Fruit fly (Drosophila melanogaster) whole organism, embryonic: ENCODE results near the gene niki.

Experiments
- BtbVII ChIP-seq: fragments of 200-800 bp; sonication (Bioruptor generic); optimal IDR thresholded peaks from 3 replicates; lab custom pipeline; 2017; ENCODE audit warnings: missing biosample characterization, mild to moderate bottlenecking, missing genetic modification characterization
- Bteb2 ChIP-seq: fragments of 200-800 bp; sonication (Bioruptor generic); optimal IDR thresholded peaks from 2 replicates; lab custom pipeline; 2016; ENCODE audit warnings: missing biosample characterization, missing genetic modification characterization
- CG10979 ChIP-seq: fragments of 200-800 bp; sonication (Bioruptor generic); optimal IDR thresholded peaks from 2 replicates; lab custom pipeline; 2018; ENCODE audit warnings: missing biosample characterization, mild to moderate bottlenecking, missing genetic modification characterization, moderate library complexity
- CG11723 ChIP-seq: fragments of 200-800 bp; sonication (Bioruptor generic); optimal IDR thresholded peaks from 2 replicates; lab custom pipeline; 2017; ENCODE audit warnings: missing biosample characterization, mild to moderate bottlenecking, missing genetic modification characterization
- CG12071 ChIP-seq: fragments of 200-800 bp; sonication (Bioruptor generic); optimal IDR thresholded peaks from 3 replicates; lab custom pipeline; 2018; ENCODE audit warnings: missing biosample characterization, mild to moderate bottlenecking, missing genetic modification characterization
- CG1233 ChIP-seq: fragments of 200-800 bp; sonication (Bioruptor generic); optimal IDR thresholded peaks from 4 replicates; lab custom pipeline; 2018; ENCODE audit warnings: missing biosample characterization, mild to moderate bottlenecking, missing genetic modification characterization
- CG15011 ChIP-seq: fragments of 200-800 bp; sonication (Bioruptor generic); optimal IDR thresholded peaks from 3 replicates; lab custom pipeline; 2018; ENCODE audit warnings: missing biosample characterization, mild to moderate bottlenecking, missing genetic modification characterization
- CG15514 ChIP-seq: fragments of 200-800 bp; sonication (Bioruptor generic); optimal IDR thresholded peaks from 3 replicates; lab custom pipeline; 2017; ENCODE audit warnings: missing biosample characterization, missing genetic modification characterization, mild to moderate bottlenecking, moderate library complexity, missing genetic modification reagents
- CG17359 ChIP-seq: fragments of 200-800 bp; sonication (Bioruptor generic); optimal IDR thresholded peaks from 3 replicates; lab custom pipeline; 2018; ENCODE audit warnings: missing biosample characterization, mild to moderate bottlenecking, missing genetic modification characterization, moderate library complexity
- CG17385 ChIP-seq: fragments of 200-800 bp; sonication (Bioruptor generic); optimal IDR thresholded peaks from 3 replicates; lab custom pipeline; 2018; ENCODE audit warnings: missing biosample characterization, mild to moderate bottlenecking, missing genetic modification characterization
- CG2116 ChIP-seq: fragments of 200-800 bp; sonication (Bioruptor generic); optimal IDR thresholded peaks from 3 replicates; lab custom pipeline; 2018; ENCODE audit warnings: missing biosample characterization, mild to moderate bottlenecking, missing genetic modification characterization
- CG31224 ChIP-seq: fragments of 200-800 bp; sonication (Bioruptor generic); IDR thresholded peaks from 2 replicates; pipeline ENCODE4 v1.3.6; 2022; ENCODE audit warnings: missing biosample characterization, missing genetic modification characterization
- CG3163 ChIP-seq: fragments of 200-800 bp; sonication (Bioruptor generic); optimal IDR thresholded peaks from 3 replicates; lab custom pipeline; 2016; ENCODE audit warnings: missing biosample characterization, missing genetic modification characterization
- CG3995 ChIP-seq: fragments of 200-800 bp; sonication (Bioruptor generic); optimal IDR thresholded peaks from 3 replicates; lab custom pipeline; 2016; ENCODE audit warnings: missing biosample characterization, missing genetic modification characterization
- CG4707 ChIP-seq: fragments of 200-800 bp; sonication (Bioruptor generic); optimal IDR thresholded peaks from 2 replicates; lab custom pipeline; 2018; ENCODE audit warnings: missing biosample characterization, mild to moderate bottlenecking, missing genetic modification characterization, moderate library complexity
- CG4820 ChIP-seq: fragments of 200-800 bp; sonication (Bioruptor generic); optimal IDR thresholded peaks from 3 replicates; lab custom pipeline; 2016; ENCODE audit warnings: missing biosample characterization, missing genetic modification characterization
- CG6654 ChIP-seq: fragments of 200-800 bp; sonication (Bioruptor generic); optimal IDR thresholded peaks from 2 replicates; lab custom pipeline; 2017; ENCODE audit warnings: missing biosample characterization, mild to moderate bottlenecking, missing genetic modification characterization
- CG6683 ChIP-seq: fragments of 200-800 bp; sonication (Bioruptor generic); optimal IDR thresholded peaks from 2 replicates; lab custom pipeline; 2017; ENCODE audit warnings: missing biosample characterization, mild to moderate bottlenecking, missing genetic modification characterization, missing genetic modification reagents
- CG6813 ChIP-seq: fragments of 200-800 bp; sonication (Bioruptor generic); optimal IDR thresholded peaks from 2 replicates; lab custom pipeline; 2017; ENCODE audit warnings: missing biosample characterization, missing genetic modification characterization, mild to moderate bottlenecking, moderate library complexity, missing genetic modification reagents
- CG7745 ChIP-seq: fragments of 200-800 bp; sonication (Bioruptor generic); optimal IDR thresholded peaks from 2 replicates; lab custom pipeline; 2018; ENCODE audit warnings: missing biosample characterization, mild to moderate bottlenecking, missing genetic modification characterization, moderate library complexity
- CG7987 ChIP-seq: fragments of 200-800 bp; sonication (Bioruptor generic); optimal IDR thresholded peaks from 2 replicates; lab custom pipeline; 2018; ENCODE audit warnings: missing biosample characterization, mild to moderate bottlenecking, missing genetic modification characterization, moderate library complexity
- CG9932 ChIP-seq: fragments of 200-800 bp; sonication (Bioruptor generic); IDR thresholded peaks from 2 replicates; pipeline ENCODE4 v1.3.6; 2022; ENCODE audit warnings: missing biosample characterization, missing genetic modification characterization
- CoRest ChIP-seq: fragments of 200-800 bp; sonication (Bioruptor generic); optimal IDR thresholded peaks from 3 replicates; lab custom pipeline; 2018; ENCODE audit warnings: missing biosample characterization, mild to moderate bottlenecking, missing genetic modification characterization, moderate library complexity
- D19A ChIP-seq: fragments of 200-800 bp; optimal IDR thresholded peaks from 3 replicates; lab custom pipeline; 2019; ENCODE audit warnings: missing biosample characterization, mild to moderate bottlenecking, missing genetic modification characterization, moderate library complexity
- E2f2 ChIP-seq: fragments of 200-800 bp; sonication (Bioruptor generic); IDR thresholded peaks from 2 replicates; pipeline ENCODE4 v1.3.6; 2022; ENCODE audit warnings: missing biosample characterization, missing genetic modification characterization
- GATAe ChIP-seq: fragments of 200-800 bp; sonication (Bioruptor generic); conservative IDR thresholded peaks from 2 replicates; pipeline ENCODE4 v1.3.6; 2022; ENCODE audit warnings: missing biosample characterization, missing genetic modification characterization
- Gsc ChIP-seq: fragments of 200-800 bp; sonication (Bioruptor generic); IDR thresholded peaks from 2 replicates; pipeline ENCODE4 v1.3.6; 2022; ENCODE audit warnings: missing biosample characterization, missing genetic modification characterization
- H2.0 ChIP-seq: fragments of 200-800 bp; sonication (Bioruptor generic); IDR thresholded peaks from 2 replicates; pipeline ENCODE4 v1.3.6; 2022; ENCODE audit warnings: missing biosample characterization, missing genetic modification characterization
- HmgZ ChIP-seq: fragments of 200-800 bp; sonication (Bioruptor generic); optimal IDR thresholded peaks from 2 replicates; lab custom pipeline; 2018; ENCODE audit warnings: missing biosample characterization, mild to moderate bottlenecking, missing genetic modification characterization
- Hsf ChIP-seq: fragments of 200-800 bp; sonication (Bioruptor generic); optimal IDR thresholded peaks from 3 replicates; lab custom pipeline; 2016; ENCODE audit warnings: missing biosample characterization, missing genetic modification characterization
- PHDP ChIP-seq: fragments of 200-800 bp; sonication (Bioruptor generic); optimal IDR thresholded peaks from 3 replicates; lab custom pipeline; 2018; ENCODE audit warnings: missing biosample characterization, mild to moderate bottlenecking, missing genetic modification characterization, moderate library complexity
- Xrp1 ChIP-seq: fragments of 200-800 bp; sonication (Bioruptor generic); IDR thresholded peaks from 2 replicates; pipeline ENCODE4 v1.3.6; 2022; ENCODE audit warnings: missing biosample characterization, missing genetic modification characterization
- ato ChIP-seq: fragments of 200-800 bp; sonication (Bioruptor generic); IDR thresholded peaks from 2 replicates; pipeline ENCODE4 v1.3.6; 2022; ENCODE audit warnings: missing biosample characterization, missing genetic modification characterization; ENCODE audit not compliant: partially characterized antibody
- chif ChIP-seq, 2 experiments: fragments of 200-800 bp; sonication (Bioruptor generic); optimal IDR thresholded peaks; 3 replicates each; lab custom pipeline; 2016; ENCODE audit warnings: missing biosample characterization in 2 of 2, missing genetic modification characterization in 2 of 2
- corto ChIP-seq: fragments of 200-800 bp; sonication (Bioruptor generic); optimal IDR thresholded peaks from 2 replicates; lab custom pipeline; 2016; ENCODE audit warnings: missing biosample characterization, mild to moderate bottlenecking, missing genetic modification characterization, moderate library complexity
- crol ChIP-seq: fragments of 200-800 bp; sonication (Bioruptor generic); IDR thresholded peaks from 2 replicates; pipeline ENCODE4 v1.3.6; 2022; ENCODE audit warnings: missing biosample characterization, missing genetic modification characterization
- da ChIP-seq: fragments of 200-800 bp; sonication (Bioruptor generic); optimal IDR thresholded peaks from 2 replicates; lab custom pipeline; 2016; ENCODE audit warnings: missing biosample characterization, missing genetic modification characterization
- gro ChIP-seq: fragments of 200-800 bp; sonication (Bioruptor generic); optimal IDR thresholded peaks from 2 replicates; lab custom pipeline; 2016; ENCODE audit warnings: missing biosample characterization, missing genetic modification characterization
- h ChIP-seq: fragments of >200 bp; optimal IDR thresholded peaks from 2 replicates; lab custom pipeline; 2017
- ken ChIP-seq: fragments of 200-800 bp; sonication (Bioruptor generic); IDR thresholded peaks from 3 replicates; pipeline ENCODE4 v1.3.6; 2022; ENCODE audit warnings: missing biosample characterization, missing genetic modification characterization
- nerfin-2 ChIP-seq: fragments of 200-800 bp; sonication (Bioruptor generic); IDR thresholded peaks from 2 replicates; pipeline ENCODE4 v1.3.6; 2022; ENCODE audit warnings: missing biosample characterization, missing genetic modification characterization; ENCODE audit not compliant: partially characterized antibody
- prd ChIP-seq, 3 experiments: fragments of >200 bp in 2 of 3; fragments of 200-800 bp in 1 of 3; sonication (Bioruptor generic) in 1 of 3; optimal IDR thresholded peaks in 2 of 3; IDR thresholded peaks in 1 of 3; 2 replicates in 2 of 3; 3 replicates in 1 of 3; pipeline versions ENCODE4 v1.3.6 to Lab custom; 2017 to 2022; ENCODE audit warnings: missing biosample characterization in 1 of 3, missing genetic modification characterization in 1 of 3
- sd ChIP-seq: fragments of 200-800 bp; sonication (Bioruptor generic); optimal IDR thresholded peaks from 3 replicates; lab custom pipeline; 2018; ENCODE audit warnings: missing biosample characterization, mild to moderate bottlenecking, missing genetic modification characterization, moderate library complexity
- sens ChIP-seq: fragments of 200-800 bp; sonication (Bioruptor generic); peaks from one replicate; lab custom pipeline; 2016; ENCODE audit warnings: missing biosample characterization, missing genetic modification characterization
- sob ChIP-seq: fragments of 200-800 bp; sonication (Bioruptor generic); IDR thresholded peaks from 2 replicates; pipeline ENCODE4 v1.3.6; 2022; ENCODE audit warnings: missing biosample characterization, missing genetic modification characterization
- sr ChIP-seq: fragments of 200-800 bp; sonication (Bioruptor generic); IDR thresholded peaks from 3 replicates; pipeline ENCODE4 v1.3.6; 2022; ENCODE audit warnings: missing biosample characterization, missing genetic modification characterization
- sug ChIP-seq: fragments of 200-800 bp; optimal IDR thresholded peaks from 2 replicates; lab custom pipeline; 2019; ENCODE audit warnings: missing biosample characterization, mild to moderate bottlenecking, missing genetic modification characterization, moderate library complexity
- yki ChIP-seq: fragments of >200 bp; optimal IDR thresholded peaks from 3 replicates; lab custom pipeline; 2018
- zen2 ChIP-seq: fragments of 200-800 bp; sonication (Bioruptor generic); IDR thresholded peaks from 3 replicates; pipeline ENCODE4 v1.3.6; 2022; ENCODE audit warnings: missing biosample characterization, missing genetic modification characterization; ENCODE audit not compliant: partially characterized antibody
- zf30C ChIP-seq: fragments of 200-800 bp; sonication (Bioruptor generic); optimal IDR thresholded peaks from 3 replicates; lab custom pipeline; 2018; ENCODE audit warnings: missing biosample characterization, mild to moderate bottlenecking, missing genetic modification characterization

niki gene

DNA sequence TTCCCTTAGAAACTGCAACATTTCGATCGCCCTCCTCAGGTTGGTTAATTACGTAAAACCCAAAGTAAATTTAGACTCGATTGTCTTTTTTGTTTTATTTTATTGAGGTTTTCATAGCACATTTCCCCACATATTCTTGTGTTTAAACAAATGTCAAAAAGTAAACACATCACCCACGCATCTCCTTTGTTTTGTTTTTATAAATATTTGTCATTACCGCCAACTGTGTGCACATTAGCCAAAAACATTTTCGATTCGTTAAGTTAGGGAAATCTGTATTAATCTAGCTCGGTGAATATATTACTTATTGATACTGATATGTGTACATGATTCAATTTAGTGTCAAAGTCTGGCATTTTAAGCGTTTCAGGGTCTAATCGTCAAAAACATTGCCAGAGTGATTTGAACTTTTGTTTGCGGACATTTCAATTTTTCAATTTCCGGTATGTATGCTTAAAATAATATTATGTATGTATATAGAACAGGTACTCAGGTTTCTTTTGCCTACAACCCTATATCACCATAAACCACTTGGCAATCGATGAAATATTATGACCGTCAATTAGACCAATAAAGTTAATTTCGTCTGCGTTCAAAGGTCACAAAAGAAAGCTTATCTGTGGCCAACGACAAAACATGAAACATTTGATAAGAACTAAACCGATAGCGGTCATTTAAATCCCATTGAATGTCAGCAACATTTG lies 15.7 kb downstream of the niki start (continued):
- TF ChIP-seq GATAe (GFP tag; lab: Robert Waterston, UW), result no peak
- no peak for TF ChIP-seq Gsc (GFP tag; lab: Robert Waterston, UW)
- peak; percentile 26 for TF ChIP-seq HmgZ (tag; lab: Kevin White, UChicago)
- no peak for TF ChIP-seq corto (GFP tag; lab: Kevin White, UChicago)
- no peak for TF ChIP-seq CG31224
- TF ChIP-seq sob (GFP tag; lab: Robert Waterston, UW), result no peak
- TF ChIP-seq nerfin-2, result no peak
- TF ChIP-seq CG2116 (GFP tag; lab: Kevin White, UChicago), result peak; percentile 15
- TF ChIP-seq ken (GFP tag; lab: Robert Waterston, UW), result no peak
- TF ChIP-seq CG4820 (GFP tag; lab: Kevin White, UChicago), result no peak
- peak; percentile 44 for TF ChIP-seq sug (tag; lab: Kevin White, UChicago)
- peak; percentile 59 for TF ChIP-seq CG12071
- no peak for TF ChIP-seq zf30C
- no peak for TF ChIP-seq H2.0 (GFP tag; lab: Robert Waterston, UW)
- no peak for TF ChIP-seq CoRest (tag; lab: Kevin White, UChicago)
- TF ChIP-seq CG6654 (GFP tag; lab: Kevin White, UChicago), result no peak
- TF ChIP-seq E2f2, result no peak
- no peak for TF ChIP-seq yki (lab: Kevin White, UChicago)
- TF ChIP-seq sens (GFP tag; lab: Kevin White, UChicago), result peak; percentile 94
- TF ChIP-seq chif (GFP tag; optimal IDR thresholded peaks at IDR 0.05; lab: Kevin White, UChicago), result peak in 1 of 2 experiments; percentile 14
- TF ChIP-seq CG3995, result no peak
- TF ChIP-seq CG11723 (GFP tag; lab: Kevin White, UChicago), result no peak
- peak; percentile 71 for TF ChIP-seq CG7987 (GFP tag; lab: Kevin White, UChicago)
- peak; percentile 67 for TF ChIP-seq PHDP
- no peak for TF ChIP-seq prd (optimal IDR thresholded peaks at IDR 0.05; lab: Kevin White, UChicago)
- no peak for TF ChIP-seq prd (GFP tag; IDR thresholded peaks at IDR 0.05; lab: Robert Waterston, UW)
- peak; percentile 54 for TF ChIP-seq CG4707 (GFP tag; lab: Kevin White, UChicago)
- no peak for TF ChIP-seq CG9932 (GFP tag; lab: Robert Waterston, UW)
- TF ChIP-seq BtbVII (GFP tag; lab: Kevin White, UChicago), result peak; percentile 82
- TF ChIP-seq sr (GFP tag; lab: Robert Waterston, UW), result peak; percentile 29; the same call in 1 of the 3 replicates
- TF ChIP-seq ato, result no peak
- TF ChIP-seq CG6683 (GFP tag; lab: Kevin White, UChicago), result peak; percentile 43
- peak; percentile 17 for TF ChIP-seq sd (tag; lab: Kevin White, UChicago)
- TF ChIP-seq Hsf, result no peak
- TF ChIP-seq CG17385 (GFP tag; lab: Kevin White, UChicago), result no peak
- no peak for TF ChIP-seq CG7745
- no peak; the same call in 1 of the 2 replicates for TF ChIP-seq Xrp1 (GFP tag; lab: Robert Waterston, UW)
- TF ChIP-seq zen2, result no peak
- peak; percentile 13 for TF ChIP-seq CG10979 (tag; lab: Kevin White, UChicago)
- TF ChIP-seq CG3163 (GFP tag; lab: Kevin White, UChicago), result no peak
- TF ChIP-seq CG1233 (GFP tag; lab: Kevin White, UChicago), result peak; percentile 74
- peak; percentile 86 for TF ChIP-seq CG6813 (GFP tag; lab: Kevin White, UChicago)
- no peak for TF ChIP-seq crol (GFP tag; lab: Robert Waterston, UW)
- TF ChIP-seq D19A (tag; lab: Kevin White, UChicago), result no peak
- TF ChIP-seq h (lab: Kevin White, UChicago), result no peak
- TF ChIP-seq CG17359 (tag; lab: Kevin White, UChicago), result peak; percentile 65
- peak; percentile 17 for TF ChIP-seq gro (GFP tag; lab: Kevin White, UChicago)
- TF ChIP-seq da (GFP tag; lab: Kevin White, UChicago), result no peak
- TF ChIP-seq Bteb2 (GFP tag; lab: Kevin White, UChicago), result no peak
- TF ChIP-seq CG15011 (GFP tag; lab: Kevin White, UChicago), result peak; percentile 59
- TF ChIP-seq CG15514 (GFP tag; lab: Kevin White, UChicago), result peak; percentile 74
